Worm (Caenorhabditis elegans): ENCODE data around the gene adh-1.

The adh-1 gene

ce11 chrV:11887988-11888499 is at the start of gene adh-1 (continued):
- TF ChIP-seq fkh-8 (tag; optimal IDR thresholded peaks at IDR 0.05) (no peak), tlp-1 (tag; optimal IDR thresholded peaks at IDR 0.05) (no peak), nhr-77 (tag; optimal IDR thresholded peaks at IDR 0.05) (peak; percentile 51), hlh-17 (GFP tag; optimal IDR thresholded peaks at IDR 0.05; ENCODE audit: borderline replicate concordance) (no peak), ceh-82 (tag; optimal IDR thresholded peaks at IDR 0.05) (peak in 1 of 3 experiments; percentile 14), pag-3 (tag; optimal IDR thresholded peaks at IDR 0.05; ENCODE audit: borderline replicate concordance, insufficient read depth) (peak; percentile 47), mab-9 (GFP tag; IDR thresholded peaks at IDR 0.05) (no peak), nhr-237 (tag; optimal IDR thresholded peaks at IDR 0.05) (no peak), aly-2 (tag; optimal IDR thresholded peaks at IDR 0.05) (no peak), alr-1 (tag; optimal IDR thresholded peaks at IDR 0.05; ENCODE audit: borderline replicate concordance) (no peak), nhr-28 (tag; optimal IDR thresholded peaks at IDR 0.05) (no peak), mef-2 (tag; optimal IDR thresholded peaks at IDR 0.05) (no peak), fkh-4 (tag; optimal IDR thresholded peaks at IDR 0.05; ENCODE audit: borderline replicate concordance) (no peak), Y116A8C.19 (tag; optimal IDR thresholded peaks at IDR 0.05; ENCODE audit: borderline replicate concordance) (no peak), nhr-19 (GFP tag; conservative IDR thresholded peaks at IDR 0.05) (peak; percentile 99), pqm-1 (tag; optimal IDR thresholded peaks at IDR 0.05) (no peak), lin-14 (GFP tag; optimal IDR thresholded peaks at IDR 0.05) (peak; percentile 97), isw-1 (GFP tag; IDR thresholded peaks at IDR 0.05) (no peak), swsn-7 (tag; optimal IDR thresholded peaks at IDR 0.05) (peak; percentile 56), elt-2 (tag; optimal IDR thresholded peaks at IDR 0.05) (peak; percentile 75), ceh-88 (GFP tag; IDR thresholded peaks at IDR 0.05) (no peak; the same call in none of the 2 replicates), sup-37 (GFP tag; optimal IDR thresholded peaks at IDR 0.05) (peak; percentile 90), mep-1 (tag; optimal IDR thresholded peaks at IDR 0.05) (peak; percentile 24), dpl-1 (GFP tag; optimal IDR thresholded peaks at IDR 0.05) (peak; percentile 4 to 50 (median 8)), elt-3 (tag; optimal IDR thresholded peaks at IDR 0.05) (peak in 3 of 6 experiments; percentile 18 to 99 (median 41)), zag-1 (tag; optimal IDR thresholded peaks at IDR 0.05) (no peak), egl-27 (tag; optimal IDR thresholded peaks at IDR 0.05) (no peak), unc-130 (tag; optimal IDR thresholded peaks at IDR 0.05) (peak; percentile 67), irx-1 (tag; optimal IDR thresholded peaks at IDR 0.05) (peak; percentile 77), lin-15B (tag; optimal IDR thresholded peaks at IDR 0.05) (no peak), lin-39 (tag; optimal IDR thresholded peaks at IDR 0.05) (peak; percentile 72)

ce11 chrV:11839220-11839619 is 48.8 kb upstream of the adh-1 start, which contains the start of gene idpb-5:
Gene idpb-5, plus strand, starts transcription at chrV:11839520.
- TF ChIP-seq nhr-28 (tag; optimal IDR thresholded peaks at IDR 0.05) = no peak
- no peak for TF ChIP-seq hlh-17 (GFP tag; optimal IDR thresholded peaks at IDR 0.05; ENCODE audit: borderline replicate concordance)
- no peak for TF ChIP-seq lin-13 (GFP tag; optimal IDR thresholded peaks at IDR 0.05)
- TF ChIP-seq efl-1 (optimal IDR thresholded peaks at IDR 0.05) = no peak
- TF ChIP-seq efl-1 (GFP tag; optimal IDR thresholded peaks at IDR 0.05 in 1 of 2) = peak in 1 of 2 experiments; percentile 35
- TF ChIP-seq ceh-8 (GFP tag; optimal IDR thresholded peaks at IDR 0.05) = no peak
- no peak for TF ChIP-seq unc-130 (tag; optimal IDR thresholded peaks at IDR 0.05)
- no peak for TF ChIP-seq lir-3 (tag; optimal IDR thresholded peaks at IDR 0.05; ENCODE audit: poor library complexity)
- TF ChIP-seq egl-13 (tag; optimal IDR thresholded peaks at IDR 0.05) = no peak

ce11 chrV:11843678-11844366 is 44.2 kb upstream of the adh-1 start, which contains the start of gene nphp-4:
Gene nphp-4, minus strand, starts transcription at chrV:11843728.
- TF ChIP-seq fkh-4 (tag; optimal IDR thresholded peaks at IDR 0.05; ENCODE audit: borderline replicate concordance) (no peak), dpl-1 (GFP tag; optimal IDR thresholded peaks at IDR 0.05) (no peak), nhr-47 (tag; optimal IDR thresholded peaks at IDR 0.05) (no peak), efl-1 (optimal IDR thresholded peaks at IDR 0.05) (no peak), efl-1 (GFP tag; optimal IDR thresholded peaks at IDR 0.05 in 1 of 2) (peak in 1 of 2 experiments; percentile 52)

All from whole organism, L1 larva.